Worm (Caenorhabditis elegans) whole organism, L4 larva: ENCODE data around the gene wdr-60.

Experiments used
- D1046.2 ChIP-seq: fragments of 200-800 bp; sonication (Bioruptor generic); IDR thresholded peaks from 2 replicates; pipeline ENCODE4 v1.3.6; 2022; ENCODE audit warnings: missing genetic modification characterization, missing compliant biosample characterization
- F10B5.3 ChIP-seq: sonication (generic microtip); optimal IDR thresholded peaks from 2 replicates; lab custom pipeline; 2016; ENCODE audit warnings: mild to moderate bottlenecking, missing genetic modification characterization, missing compliant biosample characterization
- F26F4.8 ChIP-seq: fragments of 200-800 bp; sonication (Bioruptor generic); conservative IDR thresholded peaks from 2 replicates; pipeline ENCODE4 v1.3.6; 2022; ENCODE audit warnings: missing genetic modification characterization, missing compliant biosample characterization
- F37D6.2 ChIP-seq: sonication (generic microtip); optimal IDR thresholded peaks from 2 replicates; lab custom pipeline; 2016; ENCODE audit warnings: mild to moderate bottlenecking, missing genetic modification characterization, missing compliant biosample characterization
- F44E2.7 ChIP-seq: fragments of 200-800 bp; sonication (Bioruptor generic); IDR thresholded peaks from 2 replicates; pipeline ENCODE4 v2.1.2; 2022; ENCODE audit warnings: missing genetic modification characterization, missing compliant biosample characterization
- T20F7.1 ChIP-seq: fragments of 200-800 bp; sonication (Bioruptor generic); optimal IDR thresholded peaks from 2 replicates; lab custom pipeline; 2018; ENCODE audit warnings: mild to moderate bottlenecking, missing genetic modification characterization, missing compliant biosample characterization
- T26A8.4 ChIP-seq: fragments of 200-800 bp; sonication (Bioruptor generic); IDR thresholded peaks from 2 replicates; pipeline ENCODE4 v1.3.6; 2022; ENCODE audit warnings: missing genetic modification characterization, missing compliant biosample characterization
- Y105C5A.15 ChIP-seq: fragments of 200-800 bp; sonication (Bioruptor generic); IDR thresholded peaks from 2 replicates; pipeline ENCODE4 v1.3.6; 2022; ENCODE audit warnings: missing genetic modification characterization, missing compliant biosample characterization
- Y48G9A.11 ChIP-seq: fragments of 200-800 bp; sonication (Bioruptor generic); IDR thresholded peaks from 2 replicates; pipeline ENCODE4 v1.3.6; 2022; ENCODE audit warnings: missing genetic modification reagents, missing genetic modification characterization, missing compliant biosample characterization
- ZK546.5 ChIP-seq, 2 experiments: sonication (generic microtip); optimal IDR thresholded peaks; 2 replicates each; lab custom pipeline; 2017; ENCODE audit warnings: missing biosample characterization in 2 of 2, missing genetic modification characterization in 2 of 2
- aha-1 ChIP-seq: fragments of 150-350 bp; peaks from one replicate; lab custom pipeline; 2014; ENCODE audit warnings: missing biosample characterization, missing genetic modification characterization
- aly-2 ChIP-seq: sonication (generic microtip); optimal IDR thresholded peaks from 2 replicates; lab custom pipeline; 2018; ENCODE audit warnings: missing biosample characterization, missing genetic modification characterization
- attf-4 ChIP-seq: sonication (generic microtip); optimal IDR thresholded peaks from 3 replicates; lab custom pipeline; 2017; ENCODE audit warnings: missing biosample characterization, missing genetic modification characterization
- ceh-32 ChIP-seq: sonication (generic microtip); optimal IDR thresholded peaks from 2 replicates; lab custom pipeline; 2016; ENCODE audit warnings: mild to moderate bottlenecking, missing genetic modification characterization, missing compliant biosample characterization; ENCODE audit not compliant: poor library complexity
- ces-1 ChIP-seq: fragments of 150-350 bp; sonication (generic microtip); optimal IDR thresholded peaks from 4 replicates; lab custom pipeline; 2014; ENCODE audit warnings: missing biosample characterization, missing genetic modification reagents, missing genetic modification characterization
- cey-2 ChIP-seq: sonication (generic microtip); optimal IDR thresholded peaks from 3 replicates; lab custom pipeline; 2017; ENCODE audit warnings: missing genetic modification characterization, mild to moderate bottlenecking, missing compliant biosample characterization, antibody characterized with exemption, borderline replicate concordance; ENCODE audit not compliant: insufficient read depth
- daf-19 ChIP-seq: fragments of 200-800 bp; sonication (Bioruptor generic); conservative IDR thresholded peaks from 2 replicates; pipeline ENCODE4 v1.3.6; 2022; ENCODE audit warnings: missing genetic modification characterization, missing compliant biosample characterization
- dmd-9 ChIP-seq: fragments of 200-800 bp; sonication (Bioruptor generic); IDR thresholded peaks from 2 replicates; pipeline ENCODE4 v1.3.6; 2022; ENCODE audit warnings: missing genetic modification reagents, missing genetic modification characterization, missing compliant biosample characterization
- dpl-1 ChIP-seq: fragments of 150-350 bp; optimal IDR thresholded peaks from 2 replicates; lab custom pipeline; 2014; ENCODE audit warnings: missing biosample characterization, missing genetic modification reagents, missing genetic modification characterization
- duxl-1 ChIP-seq: sonication (generic microtip); optimal IDR thresholded peaks from 2 replicates; lab custom pipeline; 2016; ENCODE audit warnings: mild to moderate bottlenecking, missing genetic modification characterization, moderate library complexity, missing compliant biosample characterization; ENCODE audit not compliant: poor library complexity
- egl-27 ChIP-seq: sonication (generic microtip); optimal IDR thresholded peaks from 3 replicates; lab custom pipeline; 2017; ENCODE audit warnings: missing biosample characterization, missing genetic modification reagents, missing genetic modification characterization
- egl-43 ChIP-seq: fragments of 200-800 bp; sonication (Bioruptor generic); IDR thresholded peaks from 2 replicates; pipeline ENCODE4 v1.3.6; 2022; ENCODE audit warnings: missing genetic modification reagents, missing genetic modification characterization, missing compliant biosample characterization
- fkh-10 ChIP-seq: fragments of 150-350 bp; optimal IDR thresholded peaks from 2 replicates; lab custom pipeline; 2014; ENCODE audit warnings: missing biosample characterization, missing genetic modification reagents, missing genetic modification characterization
- fos-1 ChIP-seq: fragments of 150-350 bp; optimal IDR thresholded peaks from 2 replicates; lab custom pipeline; 2014; ENCODE audit warnings: missing biosample characterization, missing genetic modification characterization
- hlh-11 ChIP-seq: fragments of 200-800 bp; sonication (Bioruptor generic); optimal IDR thresholded peaks from 2 replicates; lab custom pipeline; 2018; ENCODE audit warnings: mild to moderate bottlenecking, missing genetic modification characterization, missing compliant biosample characterization
- hlh-30 ChIP-seq: sonication (generic microtip); optimal IDR thresholded peaks from 2 replicates; lab custom pipeline; 2017; ENCODE audit warnings: antibody characterized with exemption, mild to moderate bottlenecking, missing genetic modification characterization, missing compliant biosample characterization; ENCODE audit not compliant: insufficient read depth
- lin-13 ChIP-seq: fragments of 150-350 bp; optimal IDR thresholded peaks from 2 replicates; lab custom pipeline; 2014; ENCODE audit warnings: missing biosample characterization, missing genetic modification reagents, missing genetic modification characterization
- lin-15B ChIP-seq: fragments of 150-350 bp; sonication (generic microtip); optimal IDR thresholded peaks from 3 replicates; lab custom pipeline; 2014; ENCODE audit warnings: missing biosample characterization, missing genetic modification characterization
- lsy-2 ChIP-seq, 2 experiments: fragments of 150-350 bp in 1 of 2; sonication (generic microtip) in 1 of 2; optimal IDR thresholded peaks; 2 replicates each; lab custom pipeline; 2014 to 2017; ENCODE audit warnings: missing biosample characterization in 2 of 2, missing genetic modification characterization in 2 of 2
- madf-9 ChIP-seq: fragments of 200-800 bp; sonication (Bioruptor generic); conservative IDR thresholded peaks from 2 replicates; pipeline ENCODE4 v1.3.6; 2022; ENCODE audit warnings: missing genetic modification reagents, missing genetic modification characterization, missing compliant biosample characterization
- mdl-1 ChIP-seq, 2 experiments: fragments of 150-350 bp in 1 of 2; sonication (generic microtip) in 1 of 2; optimal IDR thresholded peaks; 2 replicates each; lab custom pipeline; 2014 to 2017; ENCODE audit warnings: missing biosample characterization in 2 of 2, missing genetic modification characterization in 2 of 2
- mes-2 ChIP-seq: sonication (generic microtip); optimal IDR thresholded peaks from 2 replicates; lab custom pipeline; 2016; ENCODE audit warnings: missing genotype, mild to moderate bottlenecking, missing genetic modification characterization, missing compliant biosample characterization; ENCODE audit not compliant: poor library complexity, severe bottlenecking
- mxl-3 ChIP-seq: fragments of 200-800 bp; sonication (Bioruptor generic); optimal IDR thresholded peaks from 2 replicates; lab custom pipeline; 2018; ENCODE audit warnings: mild to moderate bottlenecking, missing genetic modification characterization, missing compliant biosample characterization
- nhr-10 ChIP-seq: fragments of 150-350 bp; optimal IDR thresholded peaks from 2 replicates; lab custom pipeline; 2014; ENCODE audit warnings: missing biosample characterization, missing genetic modification characterization
- nhr-102 ChIP-seq: sonication (generic microtip); optimal IDR thresholded peaks from 2 replicates; lab custom pipeline; 2016; ENCODE audit warnings: mild to moderate bottlenecking, missing genetic modification characterization, moderate library complexity, missing compliant biosample characterization
- nhr-11 ChIP-seq: fragments of 150-350 bp; optimal IDR thresholded peaks from 2 replicates; lab custom pipeline; 2014; ENCODE audit warnings: missing biosample characterization, missing genetic modification characterization
- nhr-111 ChIP-seq: fragments of 200-800 bp; sonication (Bioruptor generic); optimal IDR thresholded peaks from 2 replicates; lab custom pipeline; 2018; ENCODE audit warnings: mild to moderate bottlenecking, missing genetic modification characterization, missing compliant biosample characterization
- nhr-237 ChIP-seq: sonication (generic microtip); optimal IDR thresholded peaks from 2 replicates; lab custom pipeline; 2017; ENCODE audit warnings: missing biosample characterization, missing genetic modification characterization
- nhr-41 ChIP-seq: fragments of 200-800 bp; sonication (Bioruptor generic); IDR thresholded peaks from 2 replicates; pipeline ENCODE4 v1.3.6; 2022; ENCODE audit warnings: missing genetic modification reagents, missing genetic modification characterization, missing compliant biosample characterization
- nhr-42 ChIP-seq: fragments of 200-800 bp; sonication (Bioruptor generic); IDR thresholded peaks from 2 replicates; pipeline ENCODE4 v1.3.6; 2022; ENCODE audit warnings: missing genetic modification characterization, missing compliant biosample characterization
- nhr-6 ChIP-seq: fragments of 150-350 bp; optimal IDR thresholded peaks from 2 replicates; lab custom pipeline; 2014; ENCODE audit warnings: missing biosample characterization, missing genetic modification characterization
- set-16 ChIP-seq: fragments of 200-800 bp; sonication (Bioruptor generic); IDR thresholded peaks from 2 replicates; pipeline ENCODE4 v1.3.6; 2022; ENCODE audit warnings: missing genetic modification reagents, missing genetic modification characterization, missing compliant biosample characterization
- skn-1 ChIP-seq: fragments of 150-350 bp; optimal IDR thresholded peaks from 2 replicates; lab custom pipeline; 2014; ENCODE audit warnings: missing biosample characterization, missing genetic modification characterization
- snpc-1.2 ChIP-seq: fragments of 200-800 bp; sonication (Bioruptor generic); IDR thresholded peaks from 2 replicates; pipeline ENCODE4 v1.3.6; 2022; ENCODE audit warnings: missing genetic modification reagents, missing genetic modification characterization, missing compliant biosample characterization
- snpc-4 ChIP-seq: fragments of 150-350 bp; optimal IDR thresholded peaks from 2 replicates; lab custom pipeline; 2014; ENCODE audit warnings: missing biosample characterization, missing genetic modification characterization
- spr-1 ChIP-seq: sonication (generic microtip); optimal IDR thresholded peaks from 2 replicates; lab custom pipeline; 2016; ENCODE audit warnings: mild to moderate bottlenecking, missing genetic modification characterization, missing compliant biosample characterization
- unc-130 ChIP-seq: sonication (generic microtip); optimal IDR thresholded peaks from 2 replicates; lab custom pipeline; 2016; ENCODE audit warnings: missing genetic modification reagents, missing genetic modification characterization, missing compliant biosample characterization
- vab-7 ChIP-seq: fragments of 200-800 bp; sonication (Bioruptor generic); IDR thresholded peaks from 2 replicates; pipeline ENCODE4 v1.3.6; 2022; ENCODE audit warnings: missing genetic modification reagents, missing genetic modification characterization, missing compliant biosample characterization
- zag-1 ChIP-seq: fragments of 150-350 bp; optimal IDR thresholded peaks from 2 replicates; lab custom pipeline; 2014; ENCODE audit warnings: missing biosample characterization, missing genetic modification characterization
- zip-11 ChIP-seq: fragments of 200-800 bp; sonication (Bioruptor generic); IDR thresholded peaks from 2 replicates; pipeline ENCODE4 v1.3.6; 2022; ENCODE audit warnings: missing genetic modification characterization, missing compliant biosample characterization
- ztf-11 ChIP-seq: fragments of 150-350 bp; optimal IDR thresholded peaks from 2 replicates; lab custom pipeline; 2014; ENCODE audit warnings: missing biosample characterization, missing genetic modification characterization
- ztf-7 ChIP-seq: fragments of 150-350 bp; optimal IDR thresholded peaks from 2 replicates; lab custom pipeline; 2014; ENCODE audit warnings: missing biosample characterization, missing genetic modification characterization

wdr-60 gene

ce11 chrIII:5013915-5014346, 26.9 kb downstream of the wdr-60 start (continued):
- TF ChIP-seq hlh-30 (tag; lab: Kevin White, UChicago) (peak; percentile 82), daf-19 (no peak), snpc-1.2 (GFP tag; lab: Robert Waterston, UW) (no peak), ces-1 (GFP tag; lab: Kevin White, UChicago) (peak; percentile 71), dmd-9 (GFP tag; lab: Robert Waterston, UW) (no peak), mxl-3 (GFP tag; lab: Kevin White, UChicago) (peak; percentile 73), dpl-1 (peak; percentile 56), ztf-11 (tag; lab: Kevin White, UChicago) (no peak), aha-1 (tag; lab: Kevin White, UChicago) (peak; percentile 98), T20F7.1 (GFP tag; lab: Kevin White, UChicago) (peak; percentile 72), unc-130 (GFP tag; lab: Kevin White, UChicago) (no peak), spr-1 (tag; lab: Kevin White, UChicago) (peak; percentile 54), lin-13 (GFP tag; lab: Kevin White, UChicago) (peak; percentile 63), ZK546.5 (tag; optimal IDR thresholded peaks at IDR 0.05; lab: Kevin White, UChicago) (no peak), aly-2 (tag; lab: Kevin White, UChicago) (no peak), F10B5.3 (no peak), attf-4 (tag; lab: Kevin White, UChicago) (no peak), set-16 (GFP tag; lab: Robert Waterston, UW) (peak; percentile 77), egl-43 (no peak; the same call in none of the 2 replicates), Y105C5A.15 (GFP tag; lab: Robert Waterston, UW) (no peak), zip-11 (GFP tag; lab: Robert Waterston, UW) (no peak), fkh-10 (GFP tag; lab: Kevin White, UChicago) (peak; percentile 70), cey-2 (peak; percentile 28), ztf-7 (tag; lab: Kevin White, UChicago) (peak; percentile 79), nhr-6 (tag; lab: Kevin White, UChicago) (peak; percentile 65), nhr-11 (tag; lab: Kevin White, UChicago) (peak; percentile 94), nhr-237 (tag; lab: Kevin White, UChicago) (no peak), fos-1 (tag; lab: Kevin White, UChicago) (no peak), nhr-111 (GFP tag; lab: Kevin White, UChicago) (no peak), ceh-32 (no peak), madf-9 (no peak), vab-7 (GFP tag; lab: Robert Waterston, UW) (0 out of 2 replicates have a peak, but pooled peaks have one; percentile 39), hlh-11 (tag; lab: Kevin White, UChicago) (peak; percentile 94), egl-27 (tag; lab: Kevin White, UChicago) (no peak), snpc-4 (tag; lab: Kevin White, UChicago) (no peak), nhr-42 (GFP tag; lab: Robert Waterston, UW) (no peak), mes-2 (tag; lab: Kevin White, UChicago) (peak; percentile 75), T26A8.4 (GFP tag; lab: Robert Waterston, UW) (peak; percentile 75), F37D6.2 (tag; lab: Kevin White, UChicago) (peak; percentile 85), nhr-10 (tag; lab: Kevin White, UChicago) (peak; percentile 69), lsy-2 (tag; optimal IDR thresholded peaks at IDR 0.05; lab: Kevin White, UChicago) (peak; percentile 78 to 90), Y48G9A.11 (GFP tag; lab: Robert Waterston, UW) (no peak), D1046.2 (no peak), skn-1 (no peak), zag-1 (tag; lab: Kevin White, UChicago) (no peak), mdl-1 (tag; optimal IDR thresholded peaks at IDR 0.05; lab: Kevin White, UChicago) (peak; percentile 42 to 78), nhr-41 (GFP tag; lab: Robert Waterston, UW) (no peak), nhr-102 (peak; percentile 48), F26F4.8 (no peak), F44E2.7 (GFP tag; lab: Robert Waterston, UW) (no peak), lin-15B (tag; lab: Kevin White, UChicago) (no peak), duxl-1 (no peak)
